Fruit fly (Drosophila melanogaster) whole organism, embryonic: ENCODE measurements around the gene Muc30E.

Experiments used
- Adf1 ChIP-seq: fragments of 200-800 bp; sonication (Bioruptor generic); IDR thresholded peaks from 2 replicates; pipeline ENCODE4 v1.3.6; 2022; ENCODE audit warnings: missing biosample characterization, missing genetic modification characterization
- Atf-2 ChIP-seq: fragments of 200-800 bp; sonication (Bioruptor generic); optimal IDR thresholded peaks from 2 replicates; lab custom pipeline; 2016; ENCODE audit warnings: missing biosample characterization, missing genetic modification characterization
- B-H2 ChIP-seq: fragments of 200-800 bp; sonication (Bioruptor generic); optimal IDR thresholded peaks from 2 replicates; lab custom pipeline; 2018; ENCODE audit warnings: missing biosample characterization, mild to moderate bottlenecking, missing genetic modification characterization
- Blimp-1 ChIP-seq: fragments of 200-800 bp; sonication (Bioruptor generic); optimal IDR thresholded peaks from 3 replicates; lab custom pipeline; 2018; ENCODE audit warnings: missing biosample characterization, missing genetic modification characterization, mild to moderate bottlenecking, moderate library complexity, missing genetic modification reagents
- CG10321 ChIP-seq: fragments of 200-800 bp; sonication (Bioruptor generic); IDR thresholded peaks from 2 replicates; pipeline ENCODE4 v1.3.6; 2022; ENCODE audit warnings: missing biosample characterization, missing genetic modification characterization
- CG12155 ChIP-seq: fragments of 200-800 bp; sonication (Bioruptor generic); optimal IDR thresholded peaks from 3 replicates; lab custom pipeline; 2016; ENCODE audit warnings: missing biosample characterization, missing genetic modification characterization
- CG12299 ChIP-seq: fragments of 200-800 bp; sonication (Bioruptor generic); optimal IDR thresholded peaks from 2 replicates; lab custom pipeline; 2018; ENCODE audit warnings: missing biosample characterization, mild to moderate bottlenecking, missing genetic modification characterization
- CG12659 ChIP-seq: fragments of 200-800 bp; sonication (Bioruptor generic); optimal IDR thresholded peaks from 3 replicates; lab custom pipeline; 2017; ENCODE audit warnings: mild to moderate bottlenecking, missing biosample characterization, missing genetic modification reagents, missing genetic modification characterization
- CG13287 ChIP-seq: fragments of 200-800 bp; sonication (Bioruptor generic); IDR thresholded peaks from 2 replicates; pipeline ENCODE4 v1.3.6; 2022; ENCODE audit warnings: missing biosample characterization, missing genetic modification characterization; ENCODE audit not compliant: partially characterized antibody
- CG13296 ChIP-seq: fragments of 200-800 bp; sonication (Bioruptor generic); optimal IDR thresholded peaks from 3 replicates; lab custom pipeline; 2018; ENCODE audit warnings: missing biosample characterization, mild to moderate bottlenecking, missing genetic modification characterization
- CG1529 ChIP-seq: fragments of 200-800 bp; sonication (Bioruptor generic); optimal IDR thresholded peaks from 3 replicates; lab custom pipeline; 2018; ENCODE audit warnings: missing biosample characterization, missing genetic modification characterization
- CG17359 ChIP-seq: fragments of 200-800 bp; sonication (Bioruptor generic); optimal IDR thresholded peaks from 3 replicates; lab custom pipeline; 2018; ENCODE audit warnings: missing biosample characterization, mild to moderate bottlenecking, missing genetic modification characterization, moderate library complexity
- CG17385 ChIP-seq: fragments of 200-800 bp; sonication (Bioruptor generic); optimal IDR thresholded peaks from 3 replicates; lab custom pipeline; 2018; ENCODE audit warnings: missing biosample characterization, mild to moderate bottlenecking, missing genetic modification characterization
- CG18011 ChIP-seq: fragments of 200-800 bp; sonication (Bioruptor generic); optimal IDR thresholded peaks from 2 replicates; lab custom pipeline; 2017; ENCODE audit warnings: missing biosample characterization, missing genetic modification characterization, mild to moderate bottlenecking, moderate library complexity, missing genotype
- CG2889 ChIP-seq: fragments of 200-800 bp; sonication (Bioruptor generic); IDR thresholded peaks from 3 replicates; pipeline ENCODE4 v1.3.6; 2022; ENCODE audit warnings: missing biosample characterization, missing genetic modification characterization
- CG3163 ChIP-seq: fragments of 200-800 bp; sonication (Bioruptor generic); optimal IDR thresholded peaks from 3 replicates; lab custom pipeline; 2016; ENCODE audit warnings: missing biosample characterization, missing genetic modification characterization
- CG32772 ChIP-seq: fragments of 200-800 bp; sonication (Bioruptor generic); IDR thresholded peaks from 2 replicates; pipeline ENCODE4 v1.3.6; 2022; ENCODE audit warnings: missing biosample characterization, missing genetic modification characterization
- CG4730 ChIP-seq: fragments of 200-800 bp; sonication (Bioruptor generic); IDR thresholded peaks from 2 replicates; pipeline ENCODE4 v1.3.6; 2022; ENCODE audit warnings: missing biosample characterization, missing genetic modification characterization
- CG6254 ChIP-seq: fragments of 200-800 bp; sonication (Bioruptor generic); optimal IDR thresholded peaks from 3 replicates; lab custom pipeline; 2017; ENCODE audit warnings: mild to moderate bottlenecking, missing biosample characterization, missing genetic modification reagents, missing genetic modification characterization
- CG6854 ChIP-seq: fragments of 200-800 bp; sonication (Bioruptor generic); optimal IDR thresholded peaks from 3 replicates; lab custom pipeline; 2017; ENCODE audit warnings: missing biosample characterization, mild to moderate bottlenecking, missing genetic modification characterization
- CG7963 ChIP-seq: fragments of 200-800 bp; sonication (Bioruptor generic); IDR thresholded peaks from 3 replicates; pipeline ENCODE4 v1.3.6; 2022; ENCODE audit warnings: missing biosample characterization, missing genetic modification characterization; ENCODE audit not compliant: partially characterized antibody
- CG8765 ChIP-seq: fragments of 200-800 bp; sonication (Bioruptor generic); IDR thresholded peaks from 2 replicates; pipeline ENCODE4 v1.3.6; 2022; ENCODE audit warnings: missing biosample characterization, missing genetic modification characterization
- CG8924 ChIP-seq: fragments of 200-800 bp; optimal IDR thresholded peaks from 3 replicates; lab custom pipeline; 2019; ENCODE audit warnings: missing biosample characterization, mild to moderate bottlenecking, missing genetic modification characterization, moderate library complexity
- CG9727 ChIP-seq: fragments of 200-800 bp; sonication (Bioruptor generic); optimal IDR thresholded peaks from 3 replicates; lab custom pipeline; 2017; ENCODE audit warnings: missing biosample characterization, mild to moderate bottlenecking, missing genetic modification characterization
- CTCF ChIP-seq: fragments of 200-800 bp; sonication (Bioruptor generic); optimal IDR thresholded peaks from 2 replicates; lab custom pipeline; 2017; ENCODE audit warnings: missing biosample characterization, mild to moderate bottlenecking, missing genetic modification characterization, moderate library complexity
- Elba2 ChIP-seq: fragments of 200-800 bp; sonication (Bioruptor generic); optimal IDR thresholded peaks from 3 replicates; lab custom pipeline; 2016; ENCODE audit warnings: missing biosample characterization, missing genetic modification characterization
- Fer1 ChIP-seq: fragments of 200-800 bp; sonication (Bioruptor generic); optimal IDR thresholded peaks from 2 replicates; lab custom pipeline; 2017; ENCODE audit warnings: missing biosample characterization, mild to moderate bottlenecking, missing genetic modification characterization
- HLHmδ ChIP-seq: fragments of 200-800 bp; sonication (Bioruptor generic); optimal IDR thresholded peaks from 2 replicates; lab custom pipeline; 2018; ENCODE audit warnings: missing biosample characterization, mild to moderate bottlenecking, missing genetic modification characterization, moderate library complexity
- Hmr ChIP-seq: fragments of 200-800 bp; sonication (Bioruptor generic); optimal IDR thresholded peaks from 3 replicates; lab custom pipeline; 2017; ENCODE audit warnings: mild to moderate bottlenecking, missing biosample characterization, missing genetic modification reagents, missing genetic modification characterization
- Hmx ChIP-seq: fragments of 200-800 bp; sonication (Bioruptor generic); optimal IDR thresholded peaks from 2 replicates; lab custom pipeline; 2016; ENCODE audit warnings: missing biosample characterization, missing genetic modification characterization
- Mes4 ChIP-seq: fragments of 200-800 bp; sonication (Bioruptor generic); optimal IDR thresholded peaks from 2 replicates; lab custom pipeline; 2016; ENCODE audit warnings: missing biosample characterization, missing genetic modification characterization
- Sox100B ChIP-seq: fragments of 200-800 bp; sonication (Bioruptor generic); optimal IDR thresholded peaks from 3 replicates; lab custom pipeline; 2018; ENCODE audit warnings: missing biosample characterization, mild to moderate bottlenecking, missing genetic modification characterization
- Xrp1 ChIP-seq: fragments of 200-800 bp; sonication (Bioruptor generic); IDR thresholded peaks from 2 replicates; pipeline ENCODE4 v1.3.6; 2022; ENCODE audit warnings: missing biosample characterization, missing genetic modification characterization
- ara ChIP-seq: fragments of 200-800 bp; sonication (Bioruptor generic); IDR thresholded peaks from 2 replicates; pipeline ENCODE4 v1.3.6; 2022; ENCODE audit warnings: missing biosample characterization, missing genetic modification characterization
- bcd ChIP-seq: fragments of 200-800 bp; sonication (Bioruptor generic); optimal IDR thresholded peaks from 2 replicates; lab custom pipeline; 2017; ENCODE audit warnings: missing biosample characterization, mild to moderate bottlenecking, missing genetic modification characterization
- cato ChIP-seq: fragments of 200-800 bp; sonication (Bioruptor generic); optimal IDR thresholded peaks from 2 replicates; lab custom pipeline; 2016; ENCODE audit warnings: missing biosample characterization, missing genetic modification characterization, borderline replicate concordance
- dan ChIP-seq: fragments of 200-800 bp; sonication (Bioruptor generic); IDR thresholded peaks from 2 replicates; pipeline ENCODE4 v1.3.6; 2022; ENCODE audit warnings: missing biosample characterization, missing genetic modification characterization
- dmrt99B ChIP-seq: fragments of 200-800 bp; sonication (Bioruptor generic); optimal IDR thresholded peaks from 2 replicates; lab custom pipeline; 2018; ENCODE audit warnings: missing biosample characterization, mild to moderate bottlenecking, missing genetic modification characterization, moderate library complexity
- fd96Cb ChIP-seq: fragments of 200-800 bp; sonication (Bioruptor generic); optimal IDR thresholded peaks from 2 replicates; lab custom pipeline; 2018; ENCODE audit warnings: missing biosample characterization, mild to moderate bottlenecking, missing genetic modification characterization, moderate library complexity
- hb ChIP-seq: fragments of 200-800 bp; sonication (Bioruptor generic); IDR thresholded peaks from 3 replicates; pipeline ENCODE4 v1.3.6; 2022; ENCODE audit warnings: missing biosample characterization, missing genetic modification characterization; ENCODE audit not compliant: partially characterized antibody
- klu ChIP-seq: fragments of 200-800 bp; sonication (Bioruptor generic); IDR thresholded peaks from 2 replicates; pipeline ENCODE4 v1.3.6; 2022; ENCODE audit warnings: missing biosample characterization, missing genetic modification characterization
- oc ChIP-seq: fragments of 200-800 bp; sonication (Bioruptor generic); optimal IDR thresholded peaks from 2 replicates; lab custom pipeline; 2018; ENCODE audit warnings: missing biosample characterization, mild to moderate bottlenecking, missing genetic modification characterization, moderate library complexity
- rib ChIP-seq: fragments of 200-800 bp; sonication (Bioruptor generic); IDR thresholded peaks from 2 replicates; pipeline ENCODE4 v1.3.6; 2022; ENCODE audit warnings: missing biosample characterization, missing genetic modification characterization
- sob ChIP-seq: fragments of 200-800 bp; sonication (Bioruptor generic); IDR thresholded peaks from 2 replicates; pipeline ENCODE4 v1.3.6; 2022; ENCODE audit warnings: missing biosample characterization, missing genetic modification characterization
- tio ChIP-seq: fragments of 200-800 bp; sonication (Bioruptor generic); optimal IDR thresholded peaks from 2 replicates; lab custom pipeline; 2017; ENCODE audit warnings: missing biosample characterization, missing genetic modification characterization, inconsistent platforms
- ttk ChIP-seq: fragments of 200-800 bp; sonication (Bioruptor generic); IDR thresholded peaks from 2 replicates; pipeline ENCODE4 v2.1.2; 2022; ENCODE audit warnings: missing biosample characterization, missing genetic modification characterization
- usp ChIP-seq: fragments of >200 bp; optimal IDR thresholded peaks from 2 replicates; lab custom pipeline; 2017; ENCODE audit warnings: missing biosample characterization, missing genetic modification characterization
- wek ChIP-seq: fragments of 200-800 bp; sonication (Bioruptor generic); optimal IDR thresholded peaks from 3 replicates; lab custom pipeline; 2018; ENCODE audit warnings: missing biosample characterization, mild to moderate bottlenecking, missing genetic modification characterization, moderate library complexity
- zf30C ChIP-seq: fragments of 200-800 bp; sonication (Bioruptor generic); optimal IDR thresholded peaks from 3 replicates; lab custom pipeline; 2018; ENCODE audit warnings: missing biosample characterization, mild to moderate bottlenecking, missing genetic modification characterization

Muc30E gene

dm6 chr2L:9915011-9915850, 12.3 kb upstream of the Muc30E start, which contains the start of gene yip2 (continued):
- TF ChIP-seq CG4730 (0 out of 2 replicates have a peak, but pooled peaks have one; percentile 36), Mes4 (peak; percentile 20), zf30C (GFP tag; lab: Kevin White, UChicago) (peak; percentile 88), CG1529 (GFP tag; lab: Kevin White, UChicago) (peak; percentile 14), Fer1 (GFP tag; lab: Kevin White, UChicago) (peak; percentile 72), CG3163 (GFP tag; lab: Kevin White, UChicago) (peak; percentile 48), tio (GFP tag; lab: Kevin White, UChicago) (no peak), Adf1 (GFP tag; lab: Robert Waterston, UW) (peak; percentile 38; the same call in 1 of the 2 replicates), CG13296 (GFP tag; lab: Kevin White, UChicago) (peak; percentile 89), dmrt99B (tag; lab: Kevin White, UChicago) (peak; percentile 60), Hmr (GFP tag; lab: Kevin White, UChicago) (peak; percentile 72), oc (peak; percentile 40), hb (GFP tag; lab: Robert Waterston, UW) (no peak), CG6854 (GFP tag; lab: Kevin White, UChicago) (peak; percentile 57), Sox100B (peak; percentile 56), CG6254 (GFP tag; lab: Kevin White, UChicago) (peak; percentile 59), CTCF (GFP tag; lab: Kevin White, UChicago) (peak; percentile 68), fd96Cb (tag; lab: Kevin White, UChicago) (peak; percentile 1), CG18011 (GFP tag; lab: Kevin White, UChicago) (peak; percentile 41), CG12299 (tag; lab: Kevin White, UChicago) (peak; percentile 10), HLHmδ (GFP tag; lab: Kevin White, UChicago) (no peak), CG17359 (tag; lab: Kevin White, UChicago) (peak; percentile 62), CG8765 (GFP tag; lab: Robert Waterston, UW) (no peak), CG7963 (GFP tag; lab: Robert Waterston, UW) (no peak), Elba2 (no peak), dan (no peak), CG2889 (GFP tag; lab: Robert Waterston, UW) (0 out of 3 replicates have a peak, but pooled peaks have one; percentile 25), Blimp-1 (GFP tag; lab: Kevin White, UChicago) (peak; percentile 42), CG32772 (GFP tag; lab: Robert Waterston, UW) (no peak), CG9727 (GFP tag; lab: Kevin White, UChicago) (peak; percentile 39), Atf-2 (GFP tag; lab: Kevin White, UChicago) (no peak), CG10321 (peak; percentile 42; the same call in 1 of the 2 replicates), CG8924 (peak; percentile 66), bcd (peak; percentile 46), sob (GFP tag; lab: Robert Waterston, UW) (peak; percentile 72; the same call in 1 of the 2 replicates), CG12155 (peak; percentile 15), Hmx (GFP tag; lab: Kevin White, UChicago) (peak; percentile 26), B-H2 (GFP tag; lab: Kevin White, UChicago) (peak; percentile 66), CG17385 (GFP tag; lab: Kevin White, UChicago) (peak; percentile 69), CG12659 (GFP tag; lab: Kevin White, UChicago) (peak; percentile 70), cato (GFP tag; lab: Kevin White, UChicago) (no peak), rib (GFP tag; lab: Robert Waterston, UW) (peak; percentile 68; the same call in 1 of the 2 replicates), klu (GFP tag; lab: Robert Waterston, UW) (no peak), wek (GFP tag; lab: Kevin White, UChicago) (peak; percentile 54), ara (peak; percentile 35; the same call in 1 of the 2 replicates), Xrp1 (GFP tag; lab: Robert Waterston, UW) (peak; percentile 53; the same call in 1 of the 2 replicates), usp (GFP tag; lab: Kevin White, UChicago) (no peak), CG13287 (GFP tag; lab: Robert Waterston, UW) (peak; percentile 66), ttk (GFP tag; lab: Robert Waterston, UW) (peak; percentile 57)
